Fruit fly (Drosophila melanogaster) whole organism, embryonic: ENCODE results near the gene CG31358.

Experiments used
- CG6854 ChIP-seq: fragments of 200-800 bp; sonication (Bioruptor generic); optimal IDR thresholded peaks from 3 replicates; lab custom pipeline; 2017; ENCODE audit warnings: missing biosample characterization, mild to moderate bottlenecking, missing genetic modification characterization
- Eip74EF ChIP-seq, 2 experiments: fragments of 200-800 bp in 1 of 2; fragments of >200 bp in 1 of 2; sonication (Bioruptor generic) in 1 of 2; optimal IDR thresholded peaks; 2 replicates each; lab custom pipeline; 2017 to 2019; ENCODE audit warnings: missing biosample characterization in 2 of 2, missing genetic modification characterization in 2 of 2, mild to moderate bottlenecking in 1 of 2, moderate library complexity in 1 of 2
- GATAe ChIP-seq: fragments of 200-800 bp; sonication (Bioruptor generic); conservative IDR thresholded peaks from 2 replicates; pipeline ENCODE4 v1.3.6; 2022; ENCODE audit warnings: missing biosample characterization, missing genetic modification characterization
- HmgZ ChIP-seq: fragments of 200-800 bp; sonication (Bioruptor generic); optimal IDR thresholded peaks from 2 replicates; lab custom pipeline; 2018; ENCODE audit warnings: missing biosample characterization, mild to moderate bottlenecking, missing genetic modification characterization
- Sin3A ChIP-seq: fragments of >200 bp; optimal IDR thresholded peaks from 2 replicates; lab custom pipeline; 2018
- Vsx1 ChIP-seq: fragments of 200-800 bp; sonication (Bioruptor generic); optimal IDR thresholded peaks from 2 replicates; lab custom pipeline; 2017; ENCODE audit warnings: missing biosample characterization, mild to moderate bottlenecking, missing genetic modification characterization, missing genetic modification reagents
- ems ChIP-seq: fragments of 200-800 bp; sonication (Bioruptor generic); optimal IDR thresholded peaks from 3 replicates; lab custom pipeline; 2016; ENCODE audit warnings: missing biosample characterization, missing genetic modification characterization
- exex ChIP-seq: fragments of 200-800 bp; sonication (Bioruptor generic); optimal IDR thresholded peaks from 4 replicates; lab custom pipeline; 2018; ENCODE audit warnings: missing biosample characterization, mild to moderate bottlenecking, missing genetic modification characterization, moderate library complexity
- pros ChIP-seq: fragments of 200-800 bp; sonication (Bioruptor generic); optimal IDR thresholded peaks from 3 replicates; lab custom pipeline; 2019; ENCODE audit warnings: missing biosample characterization, mild to moderate bottlenecking, missing genetic modification characterization, moderate library complexity

dm6 chr3R:11979879-11980571 is 51.5 kb downstream of the CG31358 start, which contains the start of gene CG18547:
- TF ChIP-seq exex (tag; lab: Kevin White, UChicago), result peak; percentile 34
- no peak for TF ChIP-seq CG6854 (GFP tag; lab: Kevin White, UChicago)
- TF ChIP-seq Vsx1, result no peak
- TF ChIP-seq HmgZ (tag; lab: Kevin White, UChicago), result no peak
- no peak for TF ChIP-seq pros
- TF ChIP-seq GATAe (GFP tag; lab: Robert Waterston, UW), result no peak
- TF ChIP-seq Sin3A (lab: Kevin White, UChicago), result no peak
- no peak for TF ChIP-seq ems
- no peak for TF ChIP-seq Eip74EF (GFP tag; optimal IDR thresholded peaks at IDR 0.05; lab: Kevin White, UChicago)
